Worm (Caenorhabditis elegans) whole organism, young adult: Measurements from ENCODE around the gene mcm-7.

Source experiments
- C17E4.6 ChIP-seq: fragments of 200-800 bp; sonication (Bioruptor generic); IDR thresholded peaks from 2 replicates; pipeline ENCODE4 v1.3.6; 2022; ENCODE audit warnings: missing genetic modification reagents, missing genetic modification characterization, missing compliant biosample characterization
- F49E8.2 ChIP-seq: sonication (generic microtip); optimal IDR thresholded peaks from 3 replicates; lab custom pipeline; 2017; ENCODE audit warnings: missing genetic modification characterization, mild to moderate bottlenecking, missing compliant biosample characterization, antibody characterized with exemption, moderate library complexity; ENCODE audit not compliant: insufficient read depth
- Y53F4B.3 ChIP-seq: fragments of 200-800 bp; sonication (Bioruptor generic); IDR thresholded peaks from 2 replicates; pipeline ENCODE4 v1.3.6; 2022; ENCODE audit warnings: missing genetic modification reagents, missing genetic modification characterization, missing compliant biosample characterization
- akir-1 ChIP-seq: fragments of 200-800 bp; sonication (Bioruptor generic); optimal IDR thresholded peaks from 2 replicates; lab custom pipeline; 2018; ENCODE audit warnings: mild to moderate bottlenecking, missing genetic modification characterization, moderate library complexity, missing compliant biosample characterization
- ama-1 ChIP-seq, 3 experiments: fragments of 150-350 bp in 1 of 3; sonication (generic microtip) in 2 of 3; optimal IDR thresholded peaks; 2 replicates each; lab custom pipeline; 2014 to 2018; ENCODE audit warnings: missing biosample characterization in 2 of 3, missing genetic modification characterization in 2 of 3, missing genetic modification reagents in 2 of 3
- attf-6 ChIP-seq: fragments of 200-800 bp; sonication (Bioruptor generic); IDR thresholded peaks from 2 replicates; pipeline ENCODE4 v1.3.6; 2022; ENCODE audit warnings: missing genetic modification reagents, missing genetic modification characterization, missing compliant biosample characterization
- cebp-1 ChIP-seq, 2 experiments: fragments of 200-800 bp in 1 of 2; sonication (Bioruptor generic) in 1 of 2; sonication (generic microtip) in 1 of 2; IDR thresholded peaks in 1 of 2; optimal IDR thresholded peaks in 1 of 2; 2 replicates each; pipeline versions ENCODE4 v1.3.6 to Lab custom; 2017 to 2022; ENCODE audit warnings: missing compliant biosample characterization in 2 of 2, missing genetic modification characterization in 2 of 2, mild to moderate bottlenecking in 1 of 2, missing genetic modification reagents in 1 of 2, moderate library complexity in 1 of 2
- ceh-91 ChIP-seq: fragments of 200-800 bp; sonication (Bioruptor generic); IDR thresholded peaks from 2 replicates; pipeline ENCODE4 v1.3.6; 2022; ENCODE audit warnings: missing genetic modification reagents, missing genetic modification characterization, missing compliant biosample characterization
- snpc-4 ChIP-seq, 5 experiments: fragments of 150-350 bp in 1 of 5; sonication (generic microtip) in 4 of 5; optimal IDR thresholded peaks; 2 replicates each; lab custom pipeline; 2014 to 2018; ENCODE audit warnings: missing genetic modification characterization in 5 of 5, missing biosample characterization in 3 of 5, antibody characterized with exemption in 2 of 5, mild to moderate bottlenecking in 2 of 5, missing compliant biosample characterization in 2 of 5, missing genotype in 2 of 5, moderate library complexity in 2 of 5, missing genetic modification reagents in 1 of 5
- somi-1 ChIP-seq: fragments of 200-800 bp; sonication (Bioruptor generic); optimal IDR thresholded peaks from 2 replicates; lab custom pipeline; 2018; ENCODE audit warnings: mild to moderate bottlenecking, missing genetic modification characterization, missing compliant biosample characterization
- sptf-2 ChIP-seq: fragments of 200-800 bp; sonication (Bioruptor generic); optimal IDR thresholded peaks from 2 replicates; lab custom pipeline; 2018; ENCODE audit warnings: mild to moderate bottlenecking, missing genetic modification characterization, missing compliant biosample characterization
- tbp1 ChIP-seq: fragments of 200-800 bp; sonication (Bioruptor generic); optimal IDR thresholded peaks from 2 replicates; lab custom pipeline; 2018; ENCODE audit warnings: mild to moderate bottlenecking, missing genetic modification characterization, missing compliant biosample characterization
- xnd-1 ChIP-seq: sonication (generic microtip); optimal IDR thresholded peaks from 2 replicates; lab custom pipeline; 2016; ENCODE audit warnings: missing genotype, missing genetic modification reagents, missing genetic modification characterization, missing compliant biosample characterization

DNA sequence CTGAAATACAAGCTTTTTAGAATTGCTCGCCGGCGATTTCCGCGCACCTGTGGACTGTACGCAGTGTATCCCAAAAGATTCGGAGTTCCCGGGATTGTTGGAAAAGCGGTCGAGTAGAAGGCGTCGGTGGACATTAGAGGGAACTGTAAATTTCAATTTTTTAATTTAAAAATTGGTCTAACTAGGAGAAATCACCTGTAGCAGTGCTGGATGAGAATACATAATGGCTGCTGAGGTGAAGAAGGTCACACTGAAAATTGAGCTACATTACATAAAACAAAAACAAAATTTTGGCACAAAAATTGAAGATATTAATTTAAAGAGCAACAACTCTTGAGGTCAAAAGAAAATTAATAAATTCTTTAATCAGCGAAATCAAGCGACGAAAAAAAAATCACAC, 27.7 kb downstream of the mcm-7 start, which contains the start of gene neg-1:
- TF ChIP-seq attf-6 (GFP tag; lab: Robert Waterston, UW) (0 out of 2 replicates have a peak, but pooled peaks have one; percentile 21), ceh-91 (no peak), akir-1 (GFP tag; lab: Kevin White, UChicago) (no peak), F49E8.2 (tag; lab: Kevin White, UChicago) (no peak), Y53F4B.3 (GFP tag; lab: Robert Waterston, UW) (no peak), cebp-1 (GFP tag; IDR thresholded peaks at IDR 0.05; lab: Robert Waterston, UW) (no peak), cebp-1 (tag; optimal IDR thresholded peaks at IDR 0.05; lab: Kevin White, UChicago) (no peak), xnd-1 (tag; lab: Kevin White, UChicago) (peak; percentile 43), somi-1 (GFP tag; lab: Kevin White, UChicago) (no peak), snpc-4 (GFP tag; optimal IDR thresholded peaks at IDR 0.05; lab: Kevin White, UChicago) (no peak), snpc-4 (tag; optimal IDR thresholded peaks at IDR 0.05; lab: Kevin White, UChicago) (no peak), C17E4.6 (GFP tag; lab: Robert Waterston, UW) (no peak), ama-1 (optimal IDR thresholded peaks at IDR 0.05; lab: Kevin White, UChicago) (no peak), ama-1 (GFP tag; optimal IDR thresholded peaks at IDR 0.05; lab: Kevin White, UChicago) (no peak), tbp1 (GFP tag; lab: Kevin White, UChicago) (no peak), sptf-2 (GFP tag; lab: Kevin White, UChicago) (no peak)
